Worm (Caenorhabditis elegans) whole organism, young adult: ENCODE measurements around the gene ZK892.6.

ENCODE experiments used
- B0035.1 ChIP-seq: sonication (generic microtip); optimal IDR thresholded peaks from 2 replicates; lab custom pipeline; 2016; ENCODE audit warnings: missing genetic modification characterization, mild to moderate bottlenecking, missing compliant biosample characterization, missing genotype, missing genetic modification reagents
- B0336.3 ChIP-seq: fragments of 200-800 bp; sonication (Bioruptor generic); IDR thresholded peaks from 2 replicates; pipeline ENCODE4 v1.3.6; 2022; ENCODE audit warnings: missing genetic modification characterization, missing compliant biosample characterization
- C06A6.2 ChIP-seq: fragments of 200-800 bp; sonication (Bioruptor generic); conservative IDR thresholded peaks from 2 replicates; pipeline ENCODE4 v1.3.6; 2022; ENCODE audit warnings: missing genetic modification characterization, missing compliant biosample characterization
- C17E4.6 ChIP-seq: fragments of 200-800 bp; sonication (Bioruptor generic); IDR thresholded peaks from 2 replicates; pipeline ENCODE4 v1.3.6; 2022; ENCODE audit warnings: missing genetic modification reagents, missing genetic modification characterization, missing compliant biosample characterization
- F10E7.11 ChIP-seq: sonication (generic microtip); optimal IDR thresholded peaks from 2 replicates; lab custom pipeline; 2017; ENCODE audit warnings: mild to moderate bottlenecking, missing genetic modification characterization, moderate library complexity, missing compliant biosample characterization
- F23B12.7 ChIP-seq: sonication (generic microtip); optimal IDR thresholded peaks from 2 replicates; lab custom pipeline; 2017; ENCODE audit warnings: missing genetic modification characterization, mild to moderate bottlenecking, missing compliant biosample characterization, antibody characterized with exemption, moderate library complexity; ENCODE audit not compliant: insufficient read depth
- F39B2.1 ChIP-seq: fragments of 200-800 bp; sonication (Bioruptor generic); IDR thresholded peaks from 2 replicates; pipeline ENCODE4 v1.3.6; 2022; ENCODE audit warnings: missing genetic modification reagents, missing genetic modification characterization, missing compliant biosample characterization
- F52B5.7 ChIP-seq: sonication (generic microtip); optimal IDR thresholded peaks from 2 replicates; lab custom pipeline; 2016; ENCODE audit warnings: mild to moderate bottlenecking, missing genetic modification characterization, missing compliant biosample characterization
- Y56A3A.18 ChIP-seq: fragments of 200-800 bp; sonication (Bioruptor generic); IDR thresholded peaks from 2 replicates; pipeline ENCODE4 v1.3.6; 2022; ENCODE audit warnings: missing genetic modification reagents, missing genetic modification characterization, missing compliant biosample characterization
- Y79H2A.3 ChIP-seq: fragments of 200-800 bp; sonication (Bioruptor generic); conservative IDR thresholded peaks from 2 replicates; pipeline ENCODE4 v1.3.6; 2022; ENCODE audit warnings: missing genetic modification reagents, missing genetic modification characterization, missing compliant biosample characterization
- ZK185.1 ChIP-seq: sonication (generic microtip); optimal IDR thresholded peaks from 2 replicates; lab custom pipeline; 2016; ENCODE audit warnings: mild to moderate bottlenecking, missing genetic modification characterization, missing compliant biosample characterization; ENCODE audit not compliant: poor library complexity, severe bottlenecking
- ama-1 ChIP-seq, 3 experiments: fragments of 150-350 bp in 1 of 3; sonication (generic microtip) in 2 of 3; optimal IDR thresholded peaks; 2 replicates each; lab custom pipeline; 2014 to 2018; ENCODE audit warnings: missing biosample characterization in 2 of 3, missing genetic modification characterization in 2 of 3, missing genetic modification reagents in 2 of 3
- atf-7 ChIP-seq: sonication (generic microtip); optimal IDR thresholded peaks from 2 replicates; lab custom pipeline; 2017; ENCODE audit warnings: mild to moderate bottlenecking, missing genetic modification characterization, missing compliant biosample characterization
- attf-5 ChIP-seq: fragments of 200-800 bp; sonication (Bioruptor generic); optimal IDR thresholded peaks from 2 replicates; lab custom pipeline; 2018; ENCODE audit warnings: mild to moderate bottlenecking, missing genetic modification characterization, missing compliant biosample characterization
- cebp-1 ChIP-seq, 2 experiments: fragments of 200-800 bp in 1 of 2; sonication (Bioruptor generic) in 1 of 2; sonication (generic microtip) in 1 of 2; IDR thresholded peaks in 1 of 2; optimal IDR thresholded peaks in 1 of 2; 2 replicates each; pipeline versions ENCODE4 v1.3.6 to Lab custom; 2017 to 2022; ENCODE audit warnings: missing compliant biosample characterization in 2 of 2, missing genetic modification characterization in 2 of 2, mild to moderate bottlenecking in 1 of 2, missing genetic modification reagents in 1 of 2, moderate library complexity in 1 of 2
- cebp-2 ChIP-seq: fragments of 200-800 bp; sonication (Bioruptor generic); IDR thresholded peaks from 2 replicates; pipeline ENCODE4 v1.3.6; 2022; ENCODE audit warnings: missing genetic modification characterization, missing compliant biosample characterization
- ceh-40 ChIP-seq: fragments of 200-800 bp; sonication (Bioruptor generic); IDR thresholded peaks from 2 replicates; pipeline ENCODE4 v1.3.6; 2022; ENCODE audit warnings: missing genetic modification characterization, missing compliant biosample characterization
- ceh-58 ChIP-seq: fragments of 200-800 bp; sonication (Bioruptor generic); IDR thresholded peaks from 2 replicates; pipeline ENCODE4 v1.3.6; 2022; ENCODE audit warnings: missing genetic modification characterization, missing compliant biosample characterization
- ceh-79 ChIP-seq: sonication (generic microtip); optimal IDR thresholded peaks from 2 replicates; lab custom pipeline; 2017; ENCODE audit warnings: mild to moderate bottlenecking, missing genetic modification characterization, missing compliant biosample characterization
- ceh-91 ChIP-seq: fragments of 200-800 bp; sonication (Bioruptor generic); IDR thresholded peaks from 2 replicates; pipeline ENCODE4 v1.3.6; 2022; ENCODE audit warnings: missing genetic modification reagents, missing genetic modification characterization, missing compliant biosample characterization
- chd-7 ChIP-seq: sonication (generic microtip); optimal IDR thresholded peaks from 2 replicates; lab custom pipeline; 2016; ENCODE audit warnings: mild to moderate bottlenecking, missing genetic modification characterization, moderate library complexity, missing compliant biosample characterization
- die-1 ChIP-seq: sonication (generic microtip); optimal IDR thresholded peaks from 2 replicates; lab custom pipeline; 2016; ENCODE audit warnings: missing genotype, mild to moderate bottlenecking, missing genetic modification characterization, missing compliant biosample characterization
- dpff-1 ChIP-seq: sonication (generic microtip); optimal IDR thresholded peaks from 2 replicates; lab custom pipeline; 2017; ENCODE audit warnings: mild to moderate bottlenecking, missing genetic modification characterization, missing compliant biosample characterization
- gei-17 ChIP-seq: fragments of 200-800 bp; sonication (Bioruptor generic); optimal IDR thresholded peaks from 2 replicates; lab custom pipeline; 2018; ENCODE audit warnings: mild to moderate bottlenecking, missing genetic modification characterization, missing compliant biosample characterization
- hlh-12 ChIP-seq: sonication (generic microtip); optimal IDR thresholded peaks from 2 replicates; lab custom pipeline; 2016; ENCODE audit warnings: missing genetic modification characterization, missing compliant biosample characterization
- hsf-1 ChIP-seq: fragments of 200-800 bp; sonication (Bioruptor generic); IDR thresholded peaks from 2 replicates; pipeline ENCODE4 v1.3.6; 2022; ENCODE audit warnings: missing genetic modification reagents, missing genetic modification characterization, missing compliant biosample characterization
- lag-1 ChIP-seq: fragments of 200-800 bp; sonication (Bioruptor generic); IDR thresholded peaks from 2 replicates; pipeline ENCODE4 v1.3.6; 2022; ENCODE audit warnings: missing genetic modification reagents, missing genetic modification characterization, missing compliant biosample characterization
- let-607 ChIP-seq, 2 experiments: fragments of 200-800 bp in 1 of 2; sonication (Bioruptor generic) in 1 of 2; sonication (generic microtip) in 1 of 2; optimal IDR thresholded peaks; 2 replicates each; lab custom pipeline; 2016 to 2018; ENCODE audit warnings: mild to moderate bottlenecking in 2 of 2, missing compliant biosample characterization in 2 of 2, missing genetic modification characterization in 2 of 2, moderate library complexity in 2 of 2, missing genotype in 1 of 2
- lin-26 ChIP-seq: fragments of 200-800 bp; sonication (Bioruptor generic); IDR thresholded peaks from 2 replicates; pipeline ENCODE4 v1.3.6; 2022; ENCODE audit warnings: missing genetic modification reagents, missing genetic modification characterization, missing compliant biosample characterization
- lin-40 ChIP-seq: sonication (generic microtip); optimal IDR thresholded peaks from 2 replicates; lab custom pipeline; 2016; ENCODE audit warnings: missing genetic modification characterization, mild to moderate bottlenecking, missing compliant biosample characterization, missing genotype, missing genetic modification reagents
- madf-10 ChIP-seq: sonication (generic microtip); optimal IDR thresholded peaks from 2 replicates; lab custom pipeline; 2016; ENCODE audit warnings: mild to moderate bottlenecking, missing genetic modification characterization, missing compliant biosample characterization
- nfya-1 ChIP-seq: sonication (generic microtip); optimal IDR thresholded peaks from 2 replicates; lab custom pipeline; 2017; ENCODE audit warnings: antibody characterized with exemption, missing compliant biosample characterization, missing genetic modification characterization, borderline replicate concordance; ENCODE audit not compliant: insufficient read depth
- nhr-120 ChIP-seq: fragments of 200-800 bp; sonication (Bioruptor generic); IDR thresholded peaks from 2 replicates; pipeline ENCODE4 v1.3.6; 2022; ENCODE audit warnings: missing genetic modification characterization, missing compliant biosample characterization
- nhr-80 ChIP-seq: sonication (generic microtip); optimal IDR thresholded peaks from 2 replicates; lab custom pipeline; 2016; ENCODE audit warnings: missing genetic modification characterization, missing compliant biosample characterization
- nhr-90 ChIP-seq: sonication (generic microtip); optimal IDR thresholded peaks from 2 replicates; lab custom pipeline; 2016; ENCODE audit warnings: missing genotype, mild to moderate bottlenecking, missing genetic modification characterization, missing compliant biosample characterization
- pbrm-1 ChIP-seq: fragments of 200-800 bp; sonication (Bioruptor generic); IDR thresholded peaks from 2 replicates; pipeline ENCODE4 v1.3.6; 2022; ENCODE audit warnings: missing genetic modification reagents, missing genetic modification characterization, missing compliant biosample characterization
- repo-1 ChIP-seq: sonication (generic microtip); optimal IDR thresholded peaks from 2 replicates; lab custom pipeline; 2017; ENCODE audit warnings: mild to moderate bottlenecking, missing genetic modification characterization, missing compliant biosample characterization
- snpc-1.3 ChIP-seq: sonication (generic microtip); optimal IDR thresholded peaks from 2 replicates; lab custom pipeline; 2017; ENCODE audit warnings: missing genetic modification characterization, mild to moderate bottlenecking, missing compliant biosample characterization, antibody characterized with exemption, moderate library complexity, missing genotype, missing genetic modification reagents; ENCODE audit not compliant: insufficient read depth
- snpc-4 ChIP-seq, 5 experiments: fragments of 150-350 bp in 1 of 5; sonication (generic microtip) in 4 of 5; optimal IDR thresholded peaks; 2 replicates each; lab custom pipeline; 2014 to 2018; ENCODE audit warnings: missing genetic modification characterization in 5 of 5, missing biosample characterization in 3 of 5, antibody characterized with exemption in 2 of 5, mild to moderate bottlenecking in 2 of 5, missing compliant biosample characterization in 2 of 5, missing genotype in 2 of 5, moderate library complexity in 2 of 5, missing genetic modification reagents in 1 of 5
- tbp1 ChIP-seq: fragments of 200-800 bp; sonication (Bioruptor generic); optimal IDR thresholded peaks from 2 replicates; lab custom pipeline; 2018; ENCODE audit warnings: mild to moderate bottlenecking, missing genetic modification characterization, missing compliant biosample characterization
- tlf-1 ChIP-seq: fragments of 200-800 bp; sonication (Bioruptor generic); optimal IDR thresholded peaks from 2 replicates; lab custom pipeline; 2018; ENCODE audit warnings: mild to moderate bottlenecking, missing genetic modification characterization, missing compliant biosample characterization
- zim-3 ChIP-seq: sonication (generic microtip); optimal IDR thresholded peaks from 2 replicates; lab custom pipeline; 2017; ENCODE audit warnings: mild to moderate bottlenecking, missing genetic modification characterization, moderate library complexity, missing compliant biosample characterization
- ztf-22 ChIP-seq: fragments of 200-800 bp; sonication (Bioruptor generic); optimal IDR thresholded peaks from 2 replicates; lab custom pipeline; 2018; ENCODE audit warnings: mild to moderate bottlenecking, missing genetic modification characterization, moderate library complexity, missing compliant biosample characterization
- ztf-26 ChIP-seq: sonication (generic microtip); optimal IDR thresholded peaks from 2 replicates; lab custom pipeline; 2017; ENCODE audit warnings: missing genetic modification characterization, missing compliant biosample characterization
- ztf-3 ChIP-seq: fragments of 200-800 bp; sonication (Bioruptor generic); optimal IDR thresholded peaks from 2 replicates; lab custom pipeline; 2018; ENCODE audit warnings: mild to moderate bottlenecking, missing genetic modification characterization, missing compliant biosample characterization

ZK892.6 gene

DNA sequence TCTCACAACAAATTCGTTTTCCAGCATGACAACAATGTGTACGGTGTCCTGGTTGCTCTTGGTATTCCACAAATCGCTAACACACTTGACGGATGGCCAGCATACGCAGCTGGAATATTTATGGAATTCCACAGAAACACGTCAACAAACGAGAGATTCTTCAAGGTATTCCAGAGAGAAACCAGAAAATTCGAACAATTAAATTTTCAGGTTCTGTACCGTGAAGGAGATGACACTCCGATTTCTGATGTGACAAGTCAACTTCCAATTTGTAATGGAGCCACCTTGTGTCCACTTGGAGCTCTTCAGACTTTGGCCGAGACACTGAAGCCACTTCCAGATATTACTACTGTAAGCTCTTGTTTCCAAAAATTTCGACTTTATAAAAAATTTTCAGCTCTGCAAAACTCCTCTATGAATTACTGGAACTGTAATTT lies 46.0 kb downstream of the ZK892.6 start:
- peak; percentile 45; the same call in 1 of the 2 replicates for TF ChIP-seq Y56A3A.18 (GFP tag; lab: Robert Waterston, UW)
- no peak for TF ChIP-seq Y79H2A.3 (GFP tag; lab: Robert Waterston, UW)
- TF ChIP-seq F39B2.1 (GFP tag; lab: Robert Waterston, UW) = no peak
- TF ChIP-seq pbrm-1 (GFP tag; lab: Robert Waterston, UW) = 0 out of 2 replicates have a peak, but pooled peaks have one; percentile 14
- TF ChIP-seq hlh-12 (tag; lab: Kevin White, UChicago) = no peak
- TF ChIP-seq nfya-1 (tag; lab: Kevin White, UChicago) = no peak
- peak; percentile 20 for TF ChIP-seq F52B5.7 (tag; lab: Kevin White, UChicago)
- no peak for TF ChIP-seq cebp-1 (GFP tag; IDR thresholded peaks at IDR 0.05; lab: Robert Waterston, UW)
- peak; percentile 41 for TF ChIP-seq cebp-1 (tag; optimal IDR thresholded peaks at IDR 0.05; lab: Kevin White, UChicago)
- peak; percentile 8 for TF ChIP-seq zim-3 (tag; lab: Kevin White, UChicago)
- peak; percentile 54; the same call in 1 of the 2 replicates for TF ChIP-seq lin-26 (GFP tag; lab: Robert Waterston, UW)
- no peak for TF ChIP-seq snpc-4 (GFP tag; optimal IDR thresholded peaks at IDR 0.05; lab: Kevin White, UChicago)
- TF ChIP-seq snpc-4 (tag; optimal IDR thresholded peaks at IDR 0.05; lab: Kevin White, UChicago) = peak in 1 of 4 experiments; percentile 3
- no peak for TF ChIP-seq C17E4.6
- TF ChIP-seq ceh-79 (tag; lab: Kevin White, UChicago) = peak; percentile 48
- no peak for TF ChIP-seq snpc-1.3 (tag; lab: Kevin White, UChicago)
- no peak for TF ChIP-seq ceh-91 (GFP tag; lab: Robert Waterston, UW)
- no peak for TF ChIP-seq C06A6.2 (GFP tag; lab: Robert Waterston, UW)
- TF ChIP-seq B0035.1 (tag; lab: Kevin White, UChicago) = peak; percentile 71
- TF ChIP-seq ceh-40 (GFP tag; lab: Robert Waterston, UW) = 0 out of 2 replicates have a peak, but pooled peaks have one; percentile 22
- peak; percentile 51 for TF ChIP-seq madf-10
- peak; percentile 21 for TF ChIP-seq ztf-22 (GFP tag; lab: Kevin White, UChicago)
- TF ChIP-seq lin-40 (tag; lab: Kevin White, UChicago) = peak; percentile 60
- TF ChIP-seq cebp-2 = 0 out of 2 replicates have a peak, but pooled peaks have one; percentile 17
- no peak for TF ChIP-seq nhr-120 (GFP tag; lab: Robert Waterston, UW)
- peak; percentile 64 for TF ChIP-seq tlf-1 (GFP tag; lab: Kevin White, UChicago)
- TF ChIP-seq ama-1 (optimal IDR thresholded peaks at IDR 0.05; lab: Kevin White, UChicago) = peak; percentile 65
- TF ChIP-seq ama-1 (GFP tag; optimal IDR thresholded peaks at IDR 0.05; lab: Kevin White, UChicago) = no peak
- TF ChIP-seq ZK185.1 (tag; lab: Kevin White, UChicago) = peak; percentile 59
- TF ChIP-seq chd-7 (tag; lab: Kevin White, UChicago) = peak; percentile 10
- TF ChIP-seq nhr-90 (tag; lab: Kevin White, UChicago) = peak; percentile 41
- no peak for TF ChIP-seq ztf-3 (GFP tag; lab: Kevin White, UChicago)
- TF ChIP-seq ceh-58 = no peak
- peak; percentile 72 for TF ChIP-seq dpff-1 (tag; lab: Kevin White, UChicago)
- peak; percentile 18 for TF ChIP-seq nhr-80 (tag; lab: Kevin White, UChicago)
- no peak for TF ChIP-seq gei-17 (GFP tag; lab: Kevin White, UChicago)
- no peak for TF ChIP-seq let-607 (tag; optimal IDR thresholded peaks at IDR 0.05; lab: Kevin White, UChicago)
- peak; percentile 40 for TF ChIP-seq die-1
- peak; percentile 41 for TF ChIP-seq tbp1
- peak; percentile 90 for TF ChIP-seq repo-1 (tag; lab: Kevin White, UChicago)
- no peak for TF ChIP-seq F10E7.11 (tag; lab: Kevin White, UChicago)
- no peak for TF ChIP-seq lag-1
- peak; percentile 14 for TF ChIP-seq ztf-26 (tag; lab: Kevin White, UChicago)
- no peak for TF ChIP-seq attf-5 (GFP tag; lab: Kevin White, UChicago)
- peak; percentile 11 for TF ChIP-seq atf-7 (tag; lab: Kevin White, UChicago)
- TF ChIP-seq F23B12.7 = peak; percentile 2
- 0 out of 2 replicates have a peak, but pooled peaks have one; percentile 22 for TF ChIP-seq B0336.3
- 0 out of 2 replicates have a peak, but pooled peaks have one; percentile 20 for TF ChIP-seq hsf-1 (GFP tag; lab: Robert Waterston, UW)
